Fruit fly (Drosophila melanogaster): ENCODE measurements around the gene CG33490.

The CG33490 gene

dm6 chr3L:11523286-11523685, 51.2 kb downstream of the CG33490 start:
- peak; percentile 5 for TF ChIP-seq CG17801 (GFP tag; optimal IDR thresholded peaks at IDR 0.05; ENCODE audit: partially characterized antibody)
